Worm (Caenorhabditis elegans): ENCODE measurements around the gene C01G12.13.
A peak's percentile ranks its signal among the peaks of the same experiment; 100 is the strongest.

Gene C01G12.13

ce11 chrII:14576429-14576828 lies at the start of gene C01G12.13:
Gene C01G12.13, plus strand, starts transcription at chrII:14576729.
- TF ChIP-seq elt-1 (tag; optimal IDR thresholded peaks at IDR 0.05) (no peak), dmd-4 (tag; optimal IDR thresholded peaks at IDR 0.05) (no peak), nhr-23 (tag; optimal IDR thresholded peaks at IDR 0.05) (no peak), crh-2 (tag; optimal IDR thresholded peaks at IDR 0.05) (no peak), ztf-11 (tag; optimal IDR thresholded peaks at IDR 0.05) (no peak), nhr-12 (tag; optimal IDR thresholded peaks at IDR 0.05) (no peak), nhr-10 (tag; optimal IDR thresholded peaks at IDR 0.05) (no peak), nhr-237 (tag; optimal IDR thresholded peaks at IDR 0.05) (no peak), blmp-1 (tag; optimal IDR thresholded peaks at IDR 0.05; ENCODE audit: insufficient read depth) (no peak), nhr-129 (tag; optimal IDR thresholded peaks at IDR 0.05) (no peak), unc-62 (GFP tag; optimal IDR thresholded peaks at IDR 0.05) (no peak), unc-39 (tag; optimal IDR thresholded peaks at IDR 0.05) (no peak), sma-3 (GFP tag; optimal IDR thresholded peaks at IDR 0.05) (no peak), unc-55 (GFP tag; optimal IDR thresholded peaks at IDR 0.05) (no peak), egl-27 (tag; optimal IDR thresholded peaks at IDR 0.05) (no peak), R02D3.7 (tag; optimal IDR thresholded peaks at IDR 0.05) (no peak), nhr-6 (tag; optimal IDR thresholded peaks at IDR 0.05) (no peak)

- TF ChIP-seq nhr-10 (tag; optimal IDR thresholded peaks at IDR 0.05): no peak
- no peak for TF ChIP-seq nhr-6 (tag; optimal IDR thresholded peaks at IDR 0.05)
- TF ChIP-seq elt-3 (tag; optimal IDR thresholded peaks at IDR 0.05): no peak
- no peak for TF ChIP-seq aly-2 (tag; optimal IDR thresholded peaks at IDR 0.05)
- no peak for TF ChIP-seq ztf-4 (tag; optimal IDR thresholded peaks at IDR 0.05)
- no peak for TF ChIP-seq skn-1 (tag; optimal IDR thresholded peaks at IDR 0.05)
- no peak for TF ChIP-seq ZK546.5 (tag; optimal IDR thresholded peaks at IDR 0.05)
- no peak for TF ChIP-seq snpc-4 (tag; optimal IDR thresholded peaks at IDR 0.05)
Measured at ce11 chrII:14527104-14527503, 49.4 kb upstream of the C01G12.13 start.

ce11 chrII:14528233-14528802 lies 48.2 kb upstream of the C01G12.13 start, which contains the start of the genes F57C2.5 and spat-1:
Gene F57C2.5, minus strand, starts transcription at chrII:14528239.
Gene spat-1, plus strand, starts transcription at chrII:14528752.
- no peak for TF ChIP-seq nhr-23 (tag; optimal IDR thresholded peaks at IDR 0.05)
- no peak for TF ChIP-seq egl-27 (tag; optimal IDR thresholded peaks at IDR 0.05)
- peak; percentile 46 for TF ChIP-seq fos-1 (tag; optimal IDR thresholded peaks at IDR 0.05)
- peak; percentile 70 for TF ChIP-seq crh-2 (tag; optimal IDR thresholded peaks at IDR 0.05)
- TF ChIP-seq unc-62 (GFP tag; optimal IDR thresholded peaks at IDR 0.05): no peak
- no peak for TF ChIP-seq blmp-1 (tag; optimal IDR thresholded peaks at IDR 0.05; ENCODE audit: insufficient read depth)
- no peak for TF ChIP-seq ceh-16 (tag; optimal IDR thresholded peaks at IDR 0.05)
- peak; percentile 2 for TF ChIP-seq snpc-4 (tag; optimal IDR thresholded peaks at IDR 0.05)
- peak; percentile 65 for TF ChIP-seq lin-13 (GFP tag; optimal IDR thresholded peaks at IDR 0.05)
- no peak for TF ChIP-seq elt-1 (tag; optimal IDR thresholded peaks at IDR 0.05)
- TF ChIP-seq aly-2 (tag; optimal IDR thresholded peaks at IDR 0.05): no peak
- no peak for TF ChIP-seq lin-11 (tag; optimal IDR thresholded peaks at IDR 0.05)
- no peak for TF ChIP-seq ZK546.5 (tag; optimal IDR thresholded peaks at IDR 0.05)
- no peak for TF ChIP-seq dmd-4 (tag; optimal IDR thresholded peaks at IDR 0.05)
- TF ChIP-seq alr-1 (tag; optimal IDR thresholded peaks at IDR 0.05): no peak
- no peak for TF ChIP-seq ztf-1 (GFP tag; conservative IDR thresholded peaks at IDR 0.05)
- TF ChIP-seq nhr-25 (tag; optimal IDR thresholded peaks at IDR 0.05): peak; percentile 63
- TF ChIP-seq mab-5 (tag; optimal IDR thresholded peaks at IDR 0.05): no peak
- TF ChIP-seq nhr-12 (tag; optimal IDR thresholded peaks at IDR 0.05): no peak
- no peak for TF ChIP-seq ztf-11 (tag; optimal IDR thresholded peaks at IDR 0.05)
- peak; percentile 88 for TF ChIP-seq unc-55 (GFP tag; optimal IDR thresholded peaks at IDR 0.05)
- no peak for TF ChIP-seq nhr-11 (tag; optimal IDR thresholded peaks at IDR 0.05)
- TF ChIP-seq peb-1 (tag; optimal IDR thresholded peaks at IDR 0.05): no peak
- TF ChIP-seq elt-3 (tag; optimal IDR thresholded peaks at IDR 0.05): no peak
- TF ChIP-seq unc-39 (tag; optimal IDR thresholded peaks at IDR 0.05): no peak
- no peak for TF ChIP-seq mdl-1 (tag; optimal IDR thresholded peaks at IDR 0.05)
- TF ChIP-seq ceh-82 (tag; optimal IDR thresholded peaks at IDR 0.05): no peak
- no peak for TF ChIP-seq nhr-237 (tag; optimal IDR thresholded peaks at IDR 0.05)
- peak; percentile 59 for TF ChIP-seq F13H6.1 (tag; optimal IDR thresholded peaks at IDR 0.05)
- no peak for TF ChIP-seq R02D3.7 (tag; optimal IDR thresholded peaks at IDR 0.05)
- no peak for TF ChIP-seq nhr-6 (tag; optimal IDR thresholded peaks at IDR 0.05)
- TF ChIP-seq sma-9 (GFP tag; optimal IDR thresholded peaks at IDR 0.05): no peak
- TF ChIP-seq sma-9 (tag; optimal IDR thresholded peaks at IDR 0.05): no peak
- TF ChIP-seq skn-1 (tag; optimal IDR thresholded peaks at IDR 0.05): no peak
- TF ChIP-seq lsy-2 (tag; optimal IDR thresholded peaks at IDR 0.05): peak; percentile 82 to 98
- no peak for TF ChIP-seq nhr-10 (tag; optimal IDR thresholded peaks at IDR 0.05)
- no peak for TF ChIP-seq mbf-1 (tag; optimal IDR thresholded peaks at IDR 0.05)
- TF ChIP-seq nhr-129 (tag; optimal IDR thresholded peaks at IDR 0.05): peak; percentile 72
- TF ChIP-seq nhr-21 (tag; optimal IDR thresholded peaks at IDR 0.05): no peak
- no peak for TF ChIP-seq lin-39 (tag; optimal IDR thresholded peaks at IDR 0.05)
- TF ChIP-seq zag-1 (tag; optimal IDR thresholded peaks at IDR 0.05): no peak
- TF ChIP-seq nhr-77 (tag; optimal IDR thresholded peaks at IDR 0.05): no peak
- peak; percentile 33 for TF ChIP-seq gmeb-1 (tag; optimal IDR thresholded peaks at IDR 0.05)
- TF ChIP-seq sma-3 (GFP tag; optimal IDR thresholded peaks at IDR 0.05): peak; percentile 84
- no peak for TF ChIP-seq ama-1 (optimal IDR thresholded peaks at IDR 0.05)
- peak; percentile 81 for TF ChIP-seq C34F6.9 (tag; optimal IDR thresholded peaks at IDR 0.05)

Measured in whole organism, L2 larva.